Fruit fly (Drosophila melanogaster) whole organism, embryonic: Measurements from ENCODE around the gene Patsas.
A peak's percentile ranks its signal among the peaks of the same experiment; 100 is the strongest.

Experiments
- ATbp ChIP-seq: fragments of 200-800 bp; sonication (Bioruptor generic); optimal IDR thresholded peaks from 2 replicates; lab custom pipeline; 2017; ENCODE audit warnings: missing biosample characterization, mild to moderate bottlenecking, missing genetic modification characterization, missing genetic modification reagents
- BtbVII ChIP-seq: fragments of 200-800 bp; sonication (Bioruptor generic); optimal IDR thresholded peaks from 3 replicates; lab custom pipeline; 2017; ENCODE audit warnings: missing biosample characterization, mild to moderate bottlenecking, missing genetic modification characterization
- CG10366 ChIP-seq: fragments of 200-800 bp; sonication (Bioruptor generic); IDR thresholded peaks from 2 replicates; pipeline ENCODE4 v1.3.6; 2022; ENCODE audit warnings: missing biosample characterization, missing genetic modification characterization
- CG11504 ChIP-seq: fragments of 200-800 bp; sonication (Bioruptor generic); optimal IDR thresholded peaks from 3 replicates; lab custom pipeline; 2019; ENCODE audit warnings: missing biosample characterization, mild to moderate bottlenecking, missing genetic modification characterization, moderate library complexity
- CG11696 ChIP-seq: fragments of 200-800 bp; sonication (Bioruptor generic); IDR thresholded peaks from 2 replicates; pipeline ENCODE4 v1.3.6; 2022; ENCODE audit warnings: missing biosample characterization, missing genetic modification characterization
- CG13775 ChIP-seq: fragments of 200-800 bp; sonication (Bioruptor generic); optimal IDR thresholded peaks from 3 replicates; lab custom pipeline; 2017; ENCODE audit warnings: missing biosample characterization, mild to moderate bottlenecking, missing genetic modification characterization
- CG14014 ChIP-seq: fragments of 200-800 bp; sonication (Bioruptor generic); IDR thresholded peaks from 2 replicates; pipeline ENCODE4 v1.3.6; 2022; ENCODE audit warnings: missing biosample characterization, missing genetic modification characterization
- CG14860 ChIP-seq: fragments of 200-800 bp; sonication (Bioruptor generic); IDR thresholded peaks from 3 replicates; pipeline ENCODE4 v1.3.6; 2022; ENCODE audit warnings: missing biosample characterization, missing genetic modification characterization; ENCODE audit not compliant: partially characterized antibody
- CG14965 ChIP-seq: fragments of 200-800 bp; sonication (Bioruptor generic); optimal IDR thresholded peaks from 2 replicates; lab custom pipeline; 2016; ENCODE audit warnings: missing biosample characterization, missing genetic modification characterization, borderline replicate concordance
- CG15514 ChIP-seq: fragments of 200-800 bp; sonication (Bioruptor generic); optimal IDR thresholded peaks from 3 replicates; lab custom pipeline; 2017; ENCODE audit warnings: missing biosample characterization, missing genetic modification characterization, mild to moderate bottlenecking, moderate library complexity, missing genetic modification reagents
- CG17568 ChIP-seq: fragments of 200-800 bp; sonication (Bioruptor generic); optimal IDR thresholded peaks from 2 replicates; lab custom pipeline; 2018; ENCODE audit warnings: missing biosample characterization, mild to moderate bottlenecking, missing genetic modification characterization, moderate library complexity
- CG3281 ChIP-seq: fragments of 200-800 bp; sonication (Bioruptor generic); optimal IDR thresholded peaks from 3 replicates; lab custom pipeline; 2017; ENCODE audit warnings: missing biosample characterization, mild to moderate bottlenecking, missing genetic modification characterization
- CG3995 ChIP-seq: fragments of 200-800 bp; sonication (Bioruptor generic); optimal IDR thresholded peaks from 3 replicates; lab custom pipeline; 2016; ENCODE audit warnings: missing biosample characterization, missing genetic modification characterization
- CG43689 ChIP-seq: fragments of 200-800 bp; sonication (Bioruptor generic); IDR thresholded peaks from 2 replicates; pipeline ENCODE4 v1.3.6; 2022; ENCODE audit warnings: missing biosample characterization, missing genetic modification characterization
- CG4730 ChIP-seq: fragments of 200-800 bp; sonication (Bioruptor generic); IDR thresholded peaks from 2 replicates; pipeline ENCODE4 v1.3.6; 2022; ENCODE audit warnings: missing biosample characterization, missing genetic modification characterization
- CG7928 ChIP-seq: fragments of 200-800 bp; sonication (Bioruptor generic); optimal IDR thresholded peaks from 2 replicates; lab custom pipeline; 2017; ENCODE audit warnings: missing biosample characterization, mild to moderate bottlenecking, missing genetic modification characterization
- CG9932 ChIP-seq: fragments of 200-800 bp; sonication (Bioruptor generic); IDR thresholded peaks from 2 replicates; pipeline ENCODE4 v1.3.6; 2022; ENCODE audit warnings: missing biosample characterization, missing genetic modification characterization
- CrebB ChIP-seq: fragments of 200-800 bp; sonication (Bioruptor generic); optimal IDR thresholded peaks from 3 replicates; lab custom pipeline; 2018; ENCODE audit warnings: missing biosample characterization, mild to moderate bottlenecking, missing genetic modification characterization
- D19A ChIP-seq: fragments of 200-800 bp; optimal IDR thresholded peaks from 3 replicates; lab custom pipeline; 2019; ENCODE audit warnings: missing biosample characterization, mild to moderate bottlenecking, missing genetic modification characterization, moderate library complexity
- D19B ChIP-seq: fragments of 200-800 bp; sonication (Bioruptor generic); optimal IDR thresholded peaks from 2 replicates; lab custom pipeline; 2017; ENCODE audit warnings: missing biosample characterization, mild to moderate bottlenecking, missing genetic modification characterization
- Dad ChIP-seq: fragments of 200-800 bp; sonication (Bioruptor generic); optimal IDR thresholded peaks from 3 replicates; lab custom pipeline; 2016; ENCODE audit warnings: missing biosample characterization, missing genetic modification characterization
- Deaf1 ChIP-seq: fragments of 200-800 bp; optimal IDR thresholded peaks from 3 replicates; lab custom pipeline; 2019; ENCODE audit warnings: missing biosample characterization, mild to moderate bottlenecking, missing genetic modification characterization, moderate library complexity
- Dip3 ChIP-seq: fragments of 200-800 bp; sonication (Bioruptor generic); optimal IDR thresholded peaks from 3 replicates; lab custom pipeline; 2016; ENCODE audit warnings: missing biosample characterization, missing genetic modification characterization
- Elba2 ChIP-seq: fragments of 200-800 bp; sonication (Bioruptor generic); optimal IDR thresholded peaks from 3 replicates; lab custom pipeline; 2016; ENCODE audit warnings: missing biosample characterization, missing genetic modification characterization
- HLH4C ChIP-seq: fragments of 200-800 bp; sonication (Bioruptor generic); IDR thresholded peaks from 3 replicates; pipeline ENCODE4 v1.3.6; 2022; ENCODE audit warnings: missing biosample characterization, missing genetic modification characterization; ENCODE audit not compliant: partially characterized antibody
- HmgD ChIP-seq: fragments of 200-800 bp; sonication (Bioruptor generic); optimal IDR thresholded peaks from 3 replicates; lab custom pipeline; 2016; ENCODE audit warnings: missing biosample characterization, missing genetic modification characterization
- Hr51 ChIP-seq, 2 experiments: fragments of 200-800 bp; sonication (Bioruptor generic); optimal IDR thresholded peaks; 2 replicates in 1 of 2; 3 replicates in 1 of 2; lab custom pipeline; 2016 to 2018; ENCODE audit warnings: missing biosample characterization in 2 of 2, missing genetic modification characterization in 2 of 2, mild to moderate bottlenecking in 1 of 2, moderate library complexity in 1 of 2
- Meics ChIP-seq: fragments of 200-800 bp; sonication (Bioruptor generic); optimal IDR thresholded peaks from 2 replicates; lab custom pipeline; 2017; ENCODE audit warnings: missing biosample characterization, mild to moderate bottlenecking, missing genetic modification characterization
- Ravus ChIP-seq: fragments of 200-800 bp; sonication (Bioruptor generic); IDR thresholded peaks from 2 replicates; pipeline ENCODE4 v1.3.6; 2022; ENCODE audit warnings: missing biosample characterization, missing genetic modification characterization
- Sox100B ChIP-seq: fragments of 200-800 bp; sonication (Bioruptor generic); optimal IDR thresholded peaks from 3 replicates; lab custom pipeline; 2018; ENCODE audit warnings: missing biosample characterization, mild to moderate bottlenecking, missing genetic modification characterization
- ac ChIP-seq: fragments of 200-800 bp; sonication (Bioruptor generic); optimal IDR thresholded peaks from 3 replicates; lab custom pipeline; 2017; ENCODE audit warnings: missing biosample characterization, mild to moderate bottlenecking, missing genetic modification characterization
- aop ChIP-seq: fragments of 200-800 bp; sonication (Bioruptor generic); IDR thresholded peaks from 2 replicates; pipeline ENCODE4 v1.3.6; 2022; ENCODE audit warnings: missing biosample characterization, missing genetic modification characterization
- bowl ChIP-seq: fragments of 200-800 bp; sonication (Bioruptor generic); IDR thresholded peaks from 2 replicates; pipeline ENCODE4 v1.3.6; 2022; ENCODE audit warnings: missing biosample characterization, missing genetic modification characterization
- cg ChIP-seq: fragments of 200-800 bp; sonication (Bioruptor generic); optimal IDR thresholded peaks from 3 replicates; lab custom pipeline; 2019; ENCODE audit warnings: missing biosample characterization, mild to moderate bottlenecking, missing genetic modification characterization, moderate library complexity
- chinmo ChIP-seq: fragments of 200-800 bp; sonication (Bioruptor generic); IDR thresholded peaks from 4 replicates; pipeline ENCODE4 v1.3.6; 2022; ENCODE audit warnings: missing biosample characterization, missing genetic modification characterization; ENCODE audit not compliant: partially characterized antibody
- dati ChIP-seq: fragments of 200-800 bp; sonication (Bioruptor generic); IDR thresholded peaks from 2 replicates; pipeline ENCODE4 v1.3.6; 2022; ENCODE audit warnings: missing biosample characterization, missing genetic modification characterization
- dimm ChIP-seq: fragments of 200-800 bp; sonication (Bioruptor generic); IDR thresholded peaks from 2 replicates; pipeline ENCODE4 v1.3.6; 2022; ENCODE audit warnings: missing biosample characterization, missing genetic modification characterization
- ems ChIP-seq: fragments of 200-800 bp; sonication (Bioruptor generic); optimal IDR thresholded peaks from 3 replicates; lab custom pipeline; 2016; ENCODE audit warnings: missing biosample characterization, missing genetic modification characterization
- fd64A ChIP-seq: fragments of 200-800 bp; sonication (Bioruptor generic); optimal IDR thresholded peaks from 3 replicates; lab custom pipeline; 2018; ENCODE audit warnings: missing biosample characterization, mild to moderate bottlenecking, missing genetic modification characterization
- gem ChIP-seq: fragments of 200-800 bp; sonication (Bioruptor generic); optimal IDR thresholded peaks from 2 replicates; lab custom pipeline; 2019; ENCODE audit warnings: missing biosample characterization, mild to moderate bottlenecking, missing genetic modification characterization, moderate library complexity
- jing ChIP-seq: fragments of 200-800 bp; sonication (Bioruptor generic); optimal IDR thresholded peaks from 2 replicates; lab custom pipeline; 2018; ENCODE audit warnings: missing biosample characterization, mild to moderate bottlenecking, missing genetic modification characterization
- knrl ChIP-seq: fragments of 200-800 bp; sonication (Bioruptor generic); IDR thresholded peaks from 3 replicates; pipeline ENCODE4 v1.3.6; 2022; ENCODE audit warnings: missing biosample characterization, missing genetic modification characterization; ENCODE audit not compliant: partially characterized antibody
- lilli ChIP-seq: fragments of 200-800 bp; sonication (Bioruptor generic); optimal IDR thresholded peaks from 3 replicates; lab custom pipeline; 2016; ENCODE audit warnings: missing biosample characterization, missing genetic modification characterization
- nmo ChIP-seq: fragments of 200-800 bp; sonication (Bioruptor generic); optimal IDR thresholded peaks from 2 replicates; lab custom pipeline; 2018; ENCODE audit warnings: missing biosample characterization, mild to moderate bottlenecking, missing genetic modification characterization, moderate library complexity
- peb ChIP-seq: fragments of 200-800 bp; sonication (Bioruptor generic); IDR thresholded peaks from 2 replicates; pipeline ENCODE4 v1.3.6; 2022; ENCODE audit warnings: missing biosample characterization, missing genetic modification characterization
- pnt ChIP-seq: fragments of 200-800 bp; sonication (Bioruptor generic); optimal IDR thresholded peaks from 3 replicates; lab custom pipeline; 2016; ENCODE audit warnings: missing biosample characterization, missing genetic modification characterization
- salm ChIP-seq: fragments of 200-800 bp; sonication (Bioruptor generic); optimal IDR thresholded peaks from 2 replicates; lab custom pipeline; 2018; ENCODE audit warnings: missing biosample characterization, mild to moderate bottlenecking, missing genetic modification characterization
- tll ChIP-seq, 2 experiments: fragments of 200-800 bp in 1 of 2; fragments of >200 bp in 1 of 2; sonication (Bioruptor generic) in 1 of 2; optimal IDR thresholded peaks; 2 replicates each; lab custom pipeline; 2017 to 2019; ENCODE audit warnings: missing biosample characterization in 2 of 2, missing genetic modification characterization in 2 of 2, mild to moderate bottlenecking in 1 of 2, moderate library complexity in 1 of 2
- ttk ChIP-seq: fragments of 200-800 bp; sonication (Bioruptor generic); IDR thresholded peaks from 2 replicates; pipeline ENCODE4 v2.1.2; 2022; ENCODE audit warnings: missing biosample characterization, missing genetic modification characterization
- twi ChIP-seq: fragments of 200-800 bp; optimal IDR thresholded peaks from 2 replicates; lab custom pipeline; 2019; ENCODE audit warnings: missing biosample characterization, mild to moderate bottlenecking, missing genetic modification characterization, moderate library complexity
- vfl ChIP-seq: fragments of 200-800 bp; sonication (Bioruptor generic); optimal IDR thresholded peaks from 2 replicates; lab custom pipeline; 2016; ENCODE audit warnings: missing biosample characterization, missing genetic modification characterization

Patsas gene

dm6 chr2L:12075850-12076249 is 27.2 kb downstream of the Patsas start, which contains the start of gene CG14947 (continued):
- no peak for TF ChIP-seq CG14965 (GFP tag; lab: Kevin White, UChicago)
- peak; percentile 88 for TF ChIP-seq D19A (tag; lab: Kevin White, UChicago)
- TF ChIP-seq CG10366 (GFP tag; lab: Robert Waterston, UW): no peak
- TF ChIP-seq fd64A (GFP tag; lab: Kevin White, UChicago): peak; percentile 19
- TF ChIP-seq dimm (GFP tag; lab: Robert Waterston, UW): no peak
- no peak for TF ChIP-seq salm (tag; lab: Kevin White, UChicago)
- no peak for TF ChIP-seq nmo (GFP tag; lab: Kevin White, UChicago)
- no peak for TF ChIP-seq CG17568 (GFP tag; lab: Kevin White, UChicago)
- TF ChIP-seq jing (GFP tag; lab: Kevin White, UChicago): no peak
- no peak for TF ChIP-seq bowl
- peak; percentile 32 for TF ChIP-seq ac (GFP tag; lab: Kevin White, UChicago)
- no peak for TF ChIP-seq CG9932 (GFP tag; lab: Robert Waterston, UW)
- no peak for TF ChIP-seq CG4730 (GFP tag; lab: Robert Waterston, UW)
- no peak for TF ChIP-seq ems
- TF ChIP-seq tll (GFP tag; optimal IDR thresholded peaks at IDR 0.05; lab: Kevin White, UChicago): no peak
- no peak for TF ChIP-seq aop
- no peak for TF ChIP-seq Dad (GFP tag; lab: Kevin White, UChicago)
- no peak for TF ChIP-seq chinmo (GFP tag; lab: Robert Waterston, UW)
- no peak for TF ChIP-seq dati (GFP tag; lab: Robert Waterston, UW)
- TF ChIP-seq vfl (GFP tag; lab: Kevin White, UChicago): no peak
- no peak for TF ChIP-seq CG11504 (tag; lab: Kevin White, UChicago)
- no peak for TF ChIP-seq CG14860 (GFP tag; lab: Robert Waterston, UW)
- TF ChIP-seq Dip3 (GFP tag; lab: Kevin White, UChicago): no peak
- TF ChIP-seq CG14014: no peak
- peak; percentile 27 for TF ChIP-seq gem (tag; lab: Kevin White, UChicago)
- no peak for TF ChIP-seq Sox100B (GFP tag; lab: Kevin White, UChicago)
- TF ChIP-seq CG13775 (GFP tag; lab: Kevin White, UChicago): no peak
- TF ChIP-seq Elba2 (GFP tag; lab: Kevin White, UChicago): peak; percentile 57
- TF ChIP-seq twi (tag; lab: Kevin White, UChicago): no peak
- no peak for TF ChIP-seq Hr51 (GFP tag; optimal IDR thresholded peaks at IDR 0.05; lab: Kevin White, UChicago)
- TF ChIP-seq cg (GFP tag; lab: Kevin White, UChicago): no peak
- no peak for TF ChIP-seq CG3995
- TF ChIP-seq CrebB (tag; lab: Kevin White, UChicago): no peak
- TF ChIP-seq Ravus (GFP tag; lab: Robert Waterston, UW): no peak
- no peak for TF ChIP-seq knrl (GFP tag; lab: Robert Waterston, UW)
- TF ChIP-seq pnt (GFP tag; lab: Kevin White, UChicago): no peak
- no peak for TF ChIP-seq Deaf1 (tag; lab: Kevin White, UChicago)
- no peak for TF ChIP-seq Meics
- no peak for TF ChIP-seq ttk
- TF ChIP-seq peb: no peak
- no peak for TF ChIP-seq CG3281 (GFP tag; lab: Kevin White, UChicago)
- TF ChIP-seq HmgD (GFP tag; lab: Kevin White, UChicago): no peak
- TF ChIP-seq CG11696 (GFP tag; lab: Robert Waterston, UW): no peak
- no peak for TF ChIP-seq HLH4C (GFP tag; lab: Robert Waterston, UW)
- peak; percentile 12 for TF ChIP-seq ATbp
- no peak for TF ChIP-seq CG7928 (GFP tag; lab: Kevin White, UChicago)
- no peak for TF ChIP-seq lilli (GFP tag; lab: Kevin White, UChicago)
- TF ChIP-seq D19B (GFP tag; lab: Kevin White, UChicago): no peak
- no peak for TF ChIP-seq CG43689 (GFP tag; lab: Robert Waterston, UW)
- no peak for TF ChIP-seq BtbVII (GFP tag; lab: Kevin White, UChicago)
- no peak for TF ChIP-seq CG15514 (GFP tag; lab: Kevin White, UChicago)
